Worm (Caenorhabditis elegans) whole organism, young adult: ENCODE data around the gene F18G5.1.

Experiments
- B0019.2 ChIP-seq: fragments of 200-800 bp; sonication (Bioruptor generic); conservative IDR thresholded peaks from 2 replicates; pipeline ENCODE4 v1.3.6; 2022; ENCODE audit warnings: missing genetic modification reagents, missing genetic modification characterization, missing compliant biosample characterization
- B0261.1 ChIP-seq: sonication (generic microtip); optimal IDR thresholded peaks from 2 replicates; lab custom pipeline; 2016; ENCODE audit warnings: mild to moderate bottlenecking, missing genetic modification characterization, moderate library complexity, missing compliant biosample characterization
- C17E4.6 ChIP-seq: fragments of 200-800 bp; sonication (Bioruptor generic); IDR thresholded peaks from 2 replicates; pipeline ENCODE4 v1.3.6; 2022; ENCODE audit warnings: missing genetic modification reagents, missing genetic modification characterization, missing compliant biosample characterization
- D2030.7 ChIP-seq: fragments of 200-800 bp; sonication (Bioruptor generic); IDR thresholded peaks from 2 replicates; pipeline ENCODE4 v1.3.6; 2022; ENCODE audit warnings: missing genetic modification reagents, missing genetic modification characterization, missing compliant biosample characterization
- F10E7.11 ChIP-seq: sonication (generic microtip); optimal IDR thresholded peaks from 2 replicates; lab custom pipeline; 2017; ENCODE audit warnings: mild to moderate bottlenecking, missing genetic modification characterization, moderate library complexity, missing compliant biosample characterization
- F23B12.7 ChIP-seq: sonication (generic microtip); optimal IDR thresholded peaks from 2 replicates; lab custom pipeline; 2017; ENCODE audit warnings: missing genetic modification characterization, mild to moderate bottlenecking, missing compliant biosample characterization, antibody characterized with exemption, moderate library complexity; ENCODE audit not compliant: insufficient read depth
- F37B4.10 ChIP-seq: fragments of 200-800 bp; sonication (Bioruptor generic); IDR thresholded peaks from 2 replicates; pipeline ENCODE4 v1.3.6; 2022; ENCODE audit warnings: missing genetic modification characterization, missing compliant biosample characterization
- F49E8.2 ChIP-seq: sonication (generic microtip); optimal IDR thresholded peaks from 3 replicates; lab custom pipeline; 2017; ENCODE audit warnings: missing genetic modification characterization, mild to moderate bottlenecking, missing compliant biosample characterization, antibody characterized with exemption, moderate library complexity; ENCODE audit not compliant: insufficient read depth
- F52B5.7 ChIP-seq: sonication (generic microtip); optimal IDR thresholded peaks from 2 replicates; lab custom pipeline; 2016; ENCODE audit warnings: mild to moderate bottlenecking, missing genetic modification characterization, missing compliant biosample characterization
- F55B11.4 ChIP-seq: sonication (generic microtip); optimal IDR thresholded peaks from 2 replicates; lab custom pipeline; 2016; ENCODE audit warnings: missing compliant biosample characterization, missing genetic modification characterization, borderline replicate concordance; ENCODE audit not compliant: insufficient read depth
- T26A5.8 ChIP-seq: sonication (generic microtip); optimal IDR thresholded peaks from 2 replicates; lab custom pipeline; 2016; ENCODE audit warnings: missing genetic modification characterization, missing compliant biosample characterization
- Y53G8AR.9 ChIP-seq: fragments of 200-800 bp; sonication (Bioruptor generic); conservative IDR thresholded peaks from 2 replicates; pipeline ENCODE4 v1.3.6; 2022; ENCODE audit warnings: missing genetic modification reagents, missing genetic modification characterization, missing compliant biosample characterization
- Y67H2A.10 ChIP-seq: fragments of 200-800 bp; sonication (Bioruptor generic); conservative IDR thresholded peaks from 2 replicates; pipeline ENCODE4 v1.3.6; 2022; ENCODE audit warnings: missing genetic modification reagents, missing genetic modification characterization, missing compliant biosample characterization
- Y95B8A.8 ChIP-seq: fragments of 200-800 bp; sonication (Bioruptor generic); IDR thresholded peaks from 2 replicates; pipeline ENCODE4 v1.3.6; 2022; ENCODE audit warnings: missing genetic modification reagents, missing genetic modification characterization, missing compliant biosample characterization
- ceh-58 ChIP-seq: fragments of 200-800 bp; sonication (Bioruptor generic); IDR thresholded peaks from 2 replicates; pipeline ENCODE4 v1.3.6; 2022; ENCODE audit warnings: missing genetic modification characterization, missing compliant biosample characterization
- chd-7 ChIP-seq: sonication (generic microtip); optimal IDR thresholded peaks from 2 replicates; lab custom pipeline; 2016; ENCODE audit warnings: mild to moderate bottlenecking, missing genetic modification characterization, moderate library complexity, missing compliant biosample characterization
- dox-1 ChIP-seq: fragments of 200-800 bp; sonication (Bioruptor generic); IDR thresholded peaks from 2 replicates; pipeline ENCODE4 v1.3.6; 2022; ENCODE audit warnings: missing genetic modification reagents, missing genetic modification characterization, missing compliant biosample characterization
- dpff-1 ChIP-seq: sonication (generic microtip); optimal IDR thresholded peaks from 2 replicates; lab custom pipeline; 2017; ENCODE audit warnings: mild to moderate bottlenecking, missing genetic modification characterization, missing compliant biosample characterization
- egl-44 ChIP-seq: fragments of 200-800 bp; sonication (Bioruptor generic); IDR thresholded peaks from 2 replicates; pipeline ENCODE4 v1.3.6; 2022; ENCODE audit warnings: missing genetic modification reagents, missing genetic modification characterization, missing compliant biosample characterization
- ekl-4 ChIP-seq: fragments of 200-800 bp; sonication (Bioruptor generic); IDR thresholded peaks from 2 replicates; pipeline ENCODE4 v1.3.6; 2022; ENCODE audit warnings: missing genetic modification reagents, missing genetic modification characterization, missing compliant biosample characterization
- ets-4 ChIP-seq: fragments of 200-800 bp; sonication (Bioruptor generic); optimal IDR thresholded peaks from 2 replicates; lab custom pipeline; 2018; ENCODE audit warnings: mild to moderate bottlenecking, missing genetic modification characterization, missing compliant biosample characterization
- fkh-3 ChIP-seq: sonication (generic microtip); optimal IDR thresholded peaks from 2 replicates; lab custom pipeline; 2016; ENCODE audit warnings: mild to moderate bottlenecking, missing genetic modification characterization, missing compliant biosample characterization
- him-1 ChIP-seq: sonication (generic microtip); optimal IDR thresholded peaks from 2 replicates; lab custom pipeline; 2016; ENCODE audit warnings: missing genotype, missing genetic modification reagents, missing genetic modification characterization, missing compliant biosample characterization
- hlh-26 ChIP-seq: fragments of 200-800 bp; sonication (Bioruptor generic); conservative IDR thresholded peaks from 2 replicates; pipeline ENCODE4 v1.3.6; 2022; ENCODE audit warnings: missing genetic modification reagents, missing genetic modification characterization, missing compliant biosample characterization
- hmg-1.2 ChIP-seq: fragments of 200-800 bp; sonication (Bioruptor generic); IDR thresholded peaks from 2 replicates; pipeline ENCODE4 v1.3.6; 2022; ENCODE audit warnings: missing genetic modification reagents, missing genetic modification characterization, missing compliant biosample characterization
- hmg-20 ChIP-seq: fragments of 200-800 bp; sonication (Bioruptor generic); IDR thresholded peaks from 2 replicates; pipeline ENCODE4 v1.3.6; 2022; ENCODE audit warnings: missing genetic modification reagents, missing genetic modification characterization, missing compliant biosample characterization
- hrde-1 ChIP-seq: sonication (generic microtip); optimal IDR thresholded peaks from 2 replicates; lab custom pipeline; 2016; ENCODE audit warnings: missing genetic modification characterization, mild to moderate bottlenecking, missing compliant biosample characterization, moderate library complexity, missing genotype, missing genetic modification reagents, borderline replicate concordance
- hsf-1 ChIP-seq: fragments of 200-800 bp; sonication (Bioruptor generic); IDR thresholded peaks from 2 replicates; pipeline ENCODE4 v1.3.6; 2022; ENCODE audit warnings: missing genetic modification reagents, missing genetic modification characterization, missing compliant biosample characterization
- let-607 ChIP-seq, 2 experiments: fragments of 200-800 bp in 1 of 2; sonication (Bioruptor generic) in 1 of 2; sonication (generic microtip) in 1 of 2; optimal IDR thresholded peaks; 2 replicates each; lab custom pipeline; 2016 to 2018; ENCODE audit warnings: mild to moderate bottlenecking in 2 of 2, missing compliant biosample characterization in 2 of 2, missing genetic modification characterization in 2 of 2, moderate library complexity in 2 of 2, missing genotype in 1 of 2
- lin-54 ChIP-seq: fragments of 200-800 bp; sonication (Bioruptor generic); optimal IDR thresholded peaks from 2 replicates; lab custom pipeline; 2018; ENCODE audit warnings: mild to moderate bottlenecking, missing genetic modification characterization, missing compliant biosample characterization
- lsl-1 ChIP-seq: fragments of 200-800 bp; sonication (Bioruptor generic); optimal IDR thresholded peaks from 2 replicates; lab custom pipeline; 2018; ENCODE audit warnings: mild to moderate bottlenecking, missing genetic modification characterization, moderate library complexity, missing compliant biosample characterization
- lsy-27 ChIP-seq: sonication (generic microtip); optimal IDR thresholded peaks from 2 replicates; lab custom pipeline; 2017; ENCODE audit warnings: missing genetic modification characterization, mild to moderate bottlenecking, missing compliant biosample characterization, antibody characterized with exemption, missing genotype, borderline replicate concordance; ENCODE audit not compliant: insufficient read depth
- madf-8 ChIP-seq: fragments of 200-800 bp; sonication (Bioruptor generic); conservative IDR thresholded peaks from 2 replicates; pipeline ENCODE4 v1.3.6; 2022; ENCODE audit warnings: missing genetic modification reagents, missing genetic modification characterization, missing compliant biosample characterization
- mes-4 ChIP-seq: sonication (generic microtip); optimal IDR thresholded peaks from 2 replicates; lab custom pipeline; 2016; ENCODE audit warnings: missing genotype, missing genetic modification characterization, missing compliant biosample characterization
- mxl-1 ChIP-seq: sonication (generic microtip); optimal IDR thresholded peaks from 2 replicates; lab custom pipeline; 2016; ENCODE audit warnings: missing genetic modification characterization, missing compliant biosample characterization
- pbrm-1 ChIP-seq: fragments of 200-800 bp; sonication (Bioruptor generic); IDR thresholded peaks from 2 replicates; pipeline ENCODE4 v1.3.6; 2022; ENCODE audit warnings: missing genetic modification reagents, missing genetic modification characterization, missing compliant biosample characterization
- rec-8 ChIP-seq, 2 experiments: sonication (generic microtip); optimal IDR thresholded peaks; 2 replicates each; lab custom pipeline; 2016; ENCODE audit warnings: mild to moderate bottlenecking in 2 of 2, missing genetic modification characterization in 2 of 2, missing genetic modification reagents in 2 of 2, missing genotype in 2 of 2, missing biosample characterization in 1 of 2, missing compliant biosample characterization in 1 of 2, moderate library complexity in 1 of 2
- repo-1 ChIP-seq: sonication (generic microtip); optimal IDR thresholded peaks from 2 replicates; lab custom pipeline; 2017; ENCODE audit warnings: mild to moderate bottlenecking, missing genetic modification characterization, missing compliant biosample characterization
- snpc-1.1 ChIP-seq: sonication (generic microtip); optimal IDR thresholded peaks from 2 replicates; lab custom pipeline; 2017; ENCODE audit warnings: missing genetic modification characterization, mild to moderate bottlenecking, missing compliant biosample characterization, antibody characterized with exemption, moderate library complexity, missing genotype, missing genetic modification reagents; ENCODE audit not compliant: insufficient read depth
- somi-1 ChIP-seq: fragments of 200-800 bp; sonication (Bioruptor generic); optimal IDR thresholded peaks from 2 replicates; lab custom pipeline; 2018; ENCODE audit warnings: mild to moderate bottlenecking, missing genetic modification characterization, missing compliant biosample characterization
- tbx-9 ChIP-seq: sonication (generic microtip); optimal IDR thresholded peaks from 2 replicates; lab custom pipeline; 2016; ENCODE audit warnings: borderline replicate concordance, missing genetic modification characterization, inconsistent platforms, missing compliant biosample characterization
- tlf-1 ChIP-seq: fragments of 200-800 bp; sonication (Bioruptor generic); optimal IDR thresholded peaks from 2 replicates; lab custom pipeline; 2018; ENCODE audit warnings: mild to moderate bottlenecking, missing genetic modification characterization, missing compliant biosample characterization
- unc-130 ChIP-seq: sonication (generic microtip); optimal IDR thresholded peaks from 2 replicates; lab custom pipeline; 2016; ENCODE audit warnings: missing genetic modification reagents, missing genetic modification characterization, missing compliant biosample characterization
- unc-62 ChIP-seq: fragments of 150-350 bp; optimal IDR thresholded peaks from 2 replicates; lab custom pipeline; 2014; ENCODE audit warnings: missing biosample characterization, missing genetic modification reagents, missing genetic modification characterization
- xnd-1 ChIP-seq: sonication (generic microtip); optimal IDR thresholded peaks from 2 replicates; lab custom pipeline; 2016; ENCODE audit warnings: missing genotype, missing genetic modification reagents, missing genetic modification characterization, missing compliant biosample characterization
- zim-3 ChIP-seq: sonication (generic microtip); optimal IDR thresholded peaks from 2 replicates; lab custom pipeline; 2017; ENCODE audit warnings: mild to moderate bottlenecking, missing genetic modification characterization, moderate library complexity, missing compliant biosample characterization
- ztf-25 ChIP-seq: fragments of 200-800 bp; sonication (Bioruptor generic); IDR thresholded peaks from 2 replicates; pipeline ENCODE4 v1.3.6; 2022; ENCODE audit warnings: missing genetic modification reagents, missing genetic modification characterization, missing compliant biosample characterization
- ztf-26 ChIP-seq: sonication (generic microtip); optimal IDR thresholded peaks from 2 replicates; lab custom pipeline; 2017; ENCODE audit warnings: missing genetic modification characterization, missing compliant biosample characterization

F18G5.1 gene

DNA sequence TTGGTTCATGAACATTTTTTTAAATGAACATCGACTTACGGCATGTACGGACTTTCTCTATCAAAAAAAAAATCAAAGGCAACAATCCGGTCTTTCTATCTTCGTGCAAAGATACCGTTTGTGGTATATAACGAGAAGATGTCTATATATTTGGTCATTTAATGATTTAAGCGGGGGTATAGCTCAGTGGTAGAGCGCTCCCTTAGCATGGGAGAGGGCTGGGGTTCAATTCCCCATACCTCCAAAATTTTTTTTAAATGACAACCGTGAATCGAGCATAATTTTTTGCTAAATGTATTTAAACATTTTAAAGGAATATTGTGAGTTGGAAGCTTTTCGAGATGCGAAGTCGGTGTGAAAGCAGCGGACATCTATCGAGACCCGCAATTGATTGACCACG lies 21.0 kb upstream of the F18G5.1 start (continued):
- TF ChIP-seq mes-4 (tag; lab: Kevin White, UChicago), result peak; percentile 74
- TF ChIP-seq lsl-1 (GFP tag; lab: Kevin White, UChicago), result no peak
- TF ChIP-seq tbx-9, result no peak
- no peak for TF ChIP-seq C17E4.6 (GFP tag; lab: Robert Waterston, UW)
- TF ChIP-seq dpff-1 (tag; lab: Kevin White, UChicago), result no peak
- TF ChIP-seq lin-54 (GFP tag; lab: Kevin White, UChicago), result no peak
- peak; percentile 44 for TF ChIP-seq snpc-1.1
- TF ChIP-seq somi-1 (GFP tag; lab: Kevin White, UChicago), result peak; percentile 60
- no peak for TF ChIP-seq fkh-3 (tag; lab: Kevin White, UChicago)
- no peak for TF ChIP-seq F23B12.7 (tag; lab: Kevin White, UChicago)
- TF ChIP-seq F52B5.7 (tag; lab: Kevin White, UChicago), result peak; percentile 33
- TF ChIP-seq let-607 (tag; optimal IDR thresholded peaks at IDR 0.05; lab: Kevin White, UChicago), result peak in 1 of 2 experiments; percentile 35
- TF ChIP-seq ets-4, result no peak
- no peak for TF ChIP-seq madf-8 (GFP tag; lab: Robert Waterston, UW)
- no peak for TF ChIP-seq zim-3 (tag; lab: Kevin White, UChicago)
- TF ChIP-seq tlf-1, result no peak
- no peak for TF ChIP-seq hrde-1 (tag; lab: Kevin White, UChicago)
- TF ChIP-seq T26A5.8, result no peak
- no peak for TF ChIP-seq hsf-1 (GFP tag; lab: Robert Waterston, UW)
- TF ChIP-seq hlh-26 (GFP tag; lab: Robert Waterston, UW), result no peak
- TF ChIP-seq chd-7, result peak; percentile 42
- TF ChIP-seq rec-8 (tag; optimal IDR thresholded peaks at IDR 0.05; lab: Kevin White, UChicago), result peak; percentile 35 to 63
- peak; percentile 86; the same call in 1 of the 2 replicates for TF ChIP-seq ztf-25
- TF ChIP-seq D2030.7 (GFP tag; lab: Robert Waterston, UW), result peak; percentile 56
- no peak for TF ChIP-seq F10E7.11
- TF ChIP-seq ztf-26 (tag; lab: Kevin White, UChicago), result no peak
- no peak for TF ChIP-seq hmg-1.2 (GFP tag; lab: Robert Waterston, UW)
- TF ChIP-seq dox-1 (GFP tag; lab: Robert Waterston, UW), result no peak; the same call in 1 of the 2 replicates
- peak; percentile 86 for TF ChIP-seq him-1 (tag; lab: Kevin White, UChicago)
- TF ChIP-seq lsy-27 (tag; lab: Kevin White, UChicago), result peak; percentile 13
- no peak for TF ChIP-seq B0019.2
- 0 out of 2 replicates have a peak, but pooled peaks have one; percentile 41 for TF ChIP-seq hmg-20 (GFP tag; lab: Robert Waterston, UW)
- no peak for TF ChIP-seq ceh-58
- TF ChIP-seq repo-1 (tag; lab: Kevin White, UChicago), result no peak
- TF ChIP-seq mxl-1 (tag; lab: Kevin White, UChicago), result peak; percentile 57
- 0 out of 2 replicates have a peak, but pooled peaks have one; percentile 53 for TF ChIP-seq pbrm-1 (GFP tag; lab: Robert Waterston, UW)
- TF ChIP-seq unc-130 (GFP tag; lab: Kevin White, UChicago), result no peak
- TF ChIP-seq egl-44 (GFP tag; lab: Robert Waterston, UW), result peak; percentile 79
- no peak for TF ChIP-seq F55B11.4
- no peak for TF ChIP-seq F37B4.10
- peak; percentile 76 for TF ChIP-seq B0261.1 (tag; lab: Kevin White, UChicago)
- no peak for TF ChIP-seq Y95B8A.8 (GFP tag; lab: Robert Waterston, UW)
- TF ChIP-seq F49E8.2 (tag; lab: Kevin White, UChicago), result no peak
- no peak for TF ChIP-seq Y53G8AR.9 (GFP tag; lab: Robert Waterston, UW)
- TF ChIP-seq unc-62, result no peak
- no peak for TF ChIP-seq Y67H2A.10 (GFP tag; lab: Robert Waterston, UW)
- no peak for TF ChIP-seq xnd-1 (tag; lab: Kevin White, UChicago)
- no peak for TF ChIP-seq ekl-4
